Fruit fly (Drosophila melanogaster) whole organism: Measurements from ENCODE around the gene CG4768.

Experiments
- CG8478 ChIP-seq: fragments of >200 bp; optimal IDR thresholded peaks from 2 replicates; lab custom pipeline; 2018; ENCODE audit warnings: inconsistent platforms
- pan ChIP-seq: fragments of >200 bp; optimal IDR thresholded peaks from 2 replicates; lab custom pipeline; 2017
- psq ChIP-seq: fragments of >200 bp; optimal IDR thresholded peaks from 2 replicates; lab custom pipeline; 2017

- TF ChIP-seq pan (lab: Kevin White, UChicago): no peak
- TF ChIP-seq psq (lab: Kevin White, UChicago): no peak
- no peak for TF ChIP-seq CG8478 (lab: Kevin White, UChicago)
These were observed at the start of gene CG4768 for dm6 chrX:16791920-16792829.
